Fruit fly (Drosophila melanogaster): Measurements from ENCODE around the gene CG6621.

The CG6621 gene

dm6 chr3R:10875515-10876434 lies 17.6 kb downstream of the CG6621 start, which contains the start of gene Sodh2 (continued):
- TF ChIP-seq br (optimal IDR thresholded peaks at IDR 0.05): no peak
- peak; percentile 23; the same call in 1 of the 2 replicates for TF ChIP-seq CG31224 (GFP tag; IDR thresholded peaks at IDR 0.05)
- peak; percentile 77 for TF ChIP-seq CG12104 (GFP tag; optimal IDR thresholded peaks at IDR 0.05)
- TF ChIP-seq fd64A (GFP tag; optimal IDR thresholded peaks at IDR 0.05): peak; percentile 48
- peak; percentile 88 for TF ChIP-seq CG32532 (GFP tag; IDR thresholded peaks at IDR 0.05)
- TF ChIP-seq CG4820 (GFP tag; optimal IDR thresholded peaks at IDR 0.05): no peak
- TF ChIP-seq Usf (GFP tag; optimal IDR thresholded peaks at IDR 0.05): no peak
- peak; percentile 17 for TF ChIP-seq Mes4 (GFP tag; optimal IDR thresholded peaks at IDR 0.05)
- no peak for TF ChIP-seq jigr1 (GFP tag; IDR thresholded peaks at IDR 0.05)
- peak; percentile 13 for TF ChIP-seq bigmax (GFP tag; optimal IDR thresholded peaks at IDR 0.05)
- peak; percentile 88 for TF ChIP-seq CG17361 (GFP tag; IDR thresholded peaks at IDR 0.05)
- peak; percentile 42; the same call in 1 of the 3 replicates for TF ChIP-seq gce (GFP tag; IDR thresholded peaks at IDR 0.05)
- TF ChIP-seq tna (GFP tag; IDR thresholded peaks at IDR 0.05; ENCODE audit: partially characterized antibody): no peak
- TF ChIP-seq CG1603 (tag; optimal IDR thresholded peaks at IDR 0.05): peak; percentile 81
- TF ChIP-seq Hr51 (GFP tag; optimal IDR thresholded peaks at IDR 0.05): peak in 1 of 2 experiments; percentile 81
- TF ChIP-seq sug (tag; optimal IDR thresholded peaks at IDR 0.05): peak; percentile 90
- TF ChIP-seq ci (GFP tag; IDR thresholded peaks at IDR 0.05): peak; percentile 84
- peak; percentile 72 for TF ChIP-seq Vsx1 (GFP tag; optimal IDR thresholded peaks at IDR 0.05)
- TF ChIP-seq Blimp-1 (GFP tag; optimal IDR thresholded peaks at IDR 0.05): peak; percentile 75
- no peak for TF ChIP-seq inv (GFP tag; IDR thresholded peaks at IDR 0.05; ENCODE audit: partially characterized antibody)
- TF ChIP-seq NC2α (GFP tag; optimal IDR thresholded peaks at IDR 0.05): peak; percentile 51
- peak; percentile 88 for TF ChIP-seq CG7556 (GFP tag; optimal IDR thresholded peaks at IDR 0.05)
- peak; percentile 67; the same call in 2 of the 3 replicates for TF ChIP-seq CG2889 (GFP tag; IDR thresholded peaks at IDR 0.05)
- TF ChIP-seq Dfd (GFP tag; optimal IDR thresholded peaks at IDR 0.05): no peak
- peak; percentile 47; the same call in 1 of the 2 replicates for TF ChIP-seq MBD-R2 (GFP tag; IDR thresholded peaks at IDR 0.05)
- peak; percentile 34 for TF ChIP-seq Six4 (GFP tag; optimal IDR thresholded peaks at IDR 0.05)
- peak; percentile 85 for TF ChIP-seq B-H2 (GFP tag; optimal IDR thresholded peaks at IDR 0.05)
- peak; percentile 36 for TF ChIP-seq Jarid2 (GFP tag; optimal IDR thresholded peaks at IDR 0.05)
- peak; percentile 50 for TF ChIP-seq corto (GFP tag; optimal IDR thresholded peaks at IDR 0.05)
- TF ChIP-seq CG17186 (GFP tag; optimal IDR thresholded peaks at IDR 0.05): no peak
- TF ChIP-seq CG4424 (GFP tag; optimal IDR thresholded peaks at IDR 0.05): peak; percentile 52
- peak; percentile 29 for TF ChIP-seq Camta (GFP tag; optimal IDR thresholded peaks at IDR 0.05)
- no peak for TF ChIP-seq p53 (GFP tag; optimal IDR thresholded peaks at IDR 0.05)
- TF ChIP-seq ssp (GFP tag; IDR thresholded peaks at IDR 0.05): 0 out of 2 replicates have a peak, but pooled peaks have one; percentile 13
- TF ChIP-seq lilli (GFP tag; optimal IDR thresholded peaks at IDR 0.05): peak; percentile 83
- TF ChIP-seq da (GFP tag; optimal IDR thresholded peaks at IDR 0.05): no peak
- peak; percentile 30 for TF ChIP-seq grn (GFP tag; optimal IDR thresholded peaks at IDR 0.05)
- peak; percentile 83 for TF ChIP-seq CG6854 (GFP tag; optimal IDR thresholded peaks at IDR 0.05)
- TF ChIP-seq Trl (optimal IDR thresholded peaks at IDR 0.05): peak in 1 of 2 experiments; percentile 28
- peak; percentile 25 for TF ChIP-seq Trl (GFP tag; optimal IDR thresholded peaks at IDR 0.05)
- peak; percentile 18 for TF ChIP-seq kni (GFP tag; optimal IDR thresholded peaks at IDR 0.05)
- TF ChIP-seq C15 (GFP tag; IDR thresholded peaks at IDR 0.05): no peak
- TF ChIP-seq Poxn (GFP tag; IDR thresholded peaks at IDR 0.05): peak; percentile 72
- no peak for TF ChIP-seq pita (GFP tag; optimal IDR thresholded peaks at IDR 0.05)
- TF ChIP-seq MTF-1 (GFP tag; optimal IDR thresholded peaks at IDR 0.05; ENCODE audit: borderline replicate concordance): peak; percentile 88
- peak; percentile 44 for TF ChIP-seq Sry-β (GFP tag; optimal IDR thresholded peaks at IDR 0.05)
- TF ChIP-seq ham (GFP tag; IDR thresholded peaks at IDR 0.05): peak; percentile 34; the same call in 1 of the 2 replicates
- 0 out of 2 replicates have a peak, but pooled peaks have one; percentile 12 for TF ChIP-seq CG5953 (GFP tag; IDR thresholded peaks at IDR 0.05)
- no peak for TF ChIP-seq nerfin-2 (GFP tag; IDR thresholded peaks at IDR 0.05; ENCODE audit: partially characterized antibody)
